Worm (Caenorhabditis elegans): ENCODE data around the gene ZC443.3.

ce11 chrV:12773852-12774251, 40.1 kb downstream of the ZC443.3 start:
- TF ChIP-seq ama-1 (optimal IDR thresholded peaks at IDR 0.05), result no peak
- TF ChIP-seq F13H6.1 (tag; optimal IDR thresholded peaks at IDR 0.05), result no peak
- TF ChIP-seq ceh-22 (tag; optimal IDR thresholded peaks at IDR 0.05), result no peak
- TF ChIP-seq unc-86 (tag; optimal IDR thresholded peaks at IDR 0.05), result no peak
- TF ChIP-seq pqm-1 (tag; optimal IDR thresholded peaks at IDR 0.05), result no peak
- TF ChIP-seq ceh-9 (tag; optimal IDR thresholded peaks at IDR 0.05), result no peak
- no peak for TF ChIP-seq ceh-18 (tag; optimal IDR thresholded peaks at IDR 0.05)
- no peak for TF ChIP-seq rnt-1 (tag; optimal IDR thresholded peaks at IDR 0.05)
- no peak for TF ChIP-seq T23F11.4 (GFP tag; optimal IDR thresholded peaks at IDR 0.05)
- TF ChIP-seq K09A11.1 (tag; optimal IDR thresholded peaks at IDR 0.05; ENCODE audit: insufficient read depth), result no peak
- no peak for TF ChIP-seq tbx-2 (tag; optimal IDR thresholded peaks at IDR 0.05)
- TF ChIP-seq pha-4 (tag; optimal IDR thresholded peaks at IDR 0.05), result no peak
- TF ChIP-seq C08G9.2 (tag; optimal IDR thresholded peaks at IDR 0.05), result no peak

All from whole organism, late embryonic.